Worm (Caenorhabditis elegans) whole organism, late embryonic: ENCODE measurements around the gene F42A6.6.

ENCODE experiments used
- F13H6.1 ChIP-seq: sonication (generic microtip); optimal IDR thresholded peaks from 2 replicates; lab custom pipeline; 2016; ENCODE audit warnings: missing genetic modification characterization, missing compliant biosample characterization
- K02D7.2 ChIP-seq: sonication (generic microtip); optimal IDR thresholded peaks from 2 replicates; lab custom pipeline; 2017; ENCODE audit warnings: mild to moderate bottlenecking, missing genetic modification characterization, missing compliant biosample characterization
- T23F11.4 ChIP-seq: fragments of 200-800 bp; sonication (Bioruptor generic); optimal IDR thresholded peaks from 2 replicates; lab custom pipeline; 2018; ENCODE audit warnings: mild to moderate bottlenecking, missing genetic modification characterization, missing compliant biosample characterization
- ama-1 ChIP-seq: fragments of 150-350 bp; optimal IDR thresholded peaks from 2 replicates; lab custom pipeline; 2014
- ceh-18 ChIP-seq: sonication (generic microtip); optimal IDR thresholded peaks from 2 replicates; lab custom pipeline; 2016; ENCODE audit warnings: missing genetic modification characterization, missing compliant biosample characterization
- ceh-19 ChIP-seq: fragments of 200-800 bp; sonication (Bioruptor generic); optimal IDR thresholded peaks from 2 replicates; lab custom pipeline; 2018; ENCODE audit warnings: mild to moderate bottlenecking, missing genetic modification characterization, missing compliant biosample characterization
- ceh-22 ChIP-seq: sonication (generic microtip); optimal IDR thresholded peaks from 2 replicates; lab custom pipeline; 2017; ENCODE audit warnings: missing biosample characterization, missing genetic modification characterization
- ceh-34 ChIP-seq: sonication (generic microtip); optimal IDR thresholded peaks from 2 replicates; lab custom pipeline; 2016; ENCODE audit warnings: mild to moderate bottlenecking, missing genetic modification characterization, missing compliant biosample characterization
- ceh-48 ChIP-seq: sonication (generic microtip); optimal IDR thresholded peaks from 2 replicates; lab custom pipeline; 2016; ENCODE audit warnings: missing genetic modification characterization, inconsistent platforms, missing compliant biosample characterization
- dve-1 ChIP-seq: sonication (generic microtip); optimal IDR thresholded peaks from 2 replicates; lab custom pipeline; 2017; ENCODE audit warnings: antibody characterized with exemption, mild to moderate bottlenecking, missing genetic modification characterization, missing compliant biosample characterization
- elt-2 ChIP-seq: sonication (generic microtip); optimal IDR thresholded peaks from 2 replicates; lab custom pipeline; 2016; ENCODE audit warnings: missing genetic modification reagents, missing genetic modification characterization, missing compliant biosample characterization
- ets-4 ChIP-seq: sonication (generic microtip); optimal IDR thresholded peaks from 2 replicates; lab custom pipeline; 2016; ENCODE audit warnings: missing genetic modification characterization, missing compliant biosample characterization
- eyg-1 ChIP-seq: sonication (generic microtip); optimal IDR thresholded peaks from 2 replicates; lab custom pipeline; 2016; ENCODE audit warnings: missing genotype, missing genetic modification characterization, missing compliant biosample characterization
- fax-1 ChIP-seq: sonication (generic microtip); optimal IDR thresholded peaks from 2 replicates; lab custom pipeline; 2016; ENCODE audit warnings: missing genotype, missing genetic modification characterization, missing compliant biosample characterization
- fkh-6 ChIP-seq: sonication (generic microtip); optimal IDR thresholded peaks from 2 replicates; lab custom pipeline; 2016; ENCODE audit warnings: missing genetic modification characterization, missing compliant biosample characterization
- hlh-6 ChIP-seq: sonication (generic microtip); optimal IDR thresholded peaks from 2 replicates; lab custom pipeline; 2016; ENCODE audit warnings: missing genotype, missing genetic modification characterization, missing compliant biosample characterization
- lim-6 ChIP-seq: sonication (generic microtip); optimal IDR thresholded peaks from 2 replicates; lab custom pipeline; 2016; ENCODE audit warnings: missing genetic modification characterization, missing compliant biosample characterization
- nfya-1 ChIP-seq: sonication (generic microtip); optimal IDR thresholded peaks from 2 replicates; lab custom pipeline; 2017; ENCODE audit warnings: missing genetic modification characterization, mild to moderate bottlenecking, missing compliant biosample characterization, antibody characterized with exemption, moderate library complexity
- nhr-11 ChIP-seq: fragments of 150-350 bp; optimal IDR thresholded peaks from 2 replicates; lab custom pipeline; 2014; ENCODE audit warnings: missing biosample characterization, missing genetic modification characterization
- npax-4 ChIP-seq: sonication (generic microtip); optimal IDR thresholded peaks from 2 replicates; lab custom pipeline; 2016; ENCODE audit warnings: missing genetic modification characterization, missing compliant biosample characterization
- odd-2 ChIP-seq: sonication (generic microtip); optimal IDR thresholded peaks from 2 replicates; lab custom pipeline; 2017; ENCODE audit warnings: antibody characterized with exemption, mild to moderate bottlenecking, missing genetic modification characterization, missing compliant biosample characterization
- pag-3 ChIP-seq: sonication (generic microtip); optimal IDR thresholded peaks from 2 replicates; lab custom pipeline; 2016; ENCODE audit warnings: missing compliant biosample characterization, missing genetic modification characterization, borderline replicate concordance
- pat-9 ChIP-seq: fragments of 200-800 bp; sonication (Bioruptor generic); optimal IDR thresholded peaks from 2 replicates; lab custom pipeline; 2018; ENCODE audit warnings: mild to moderate bottlenecking, missing genetic modification characterization, moderate library complexity, missing compliant biosample characterization
- pax-1 ChIP-seq: fragments of 150-350 bp; optimal IDR thresholded peaks from 2 replicates; lab custom pipeline; 2014; ENCODE audit warnings: missing biosample characterization, missing genetic modification characterization
- pha-4 ChIP-seq: fragments of 150-350 bp; optimal IDR thresholded peaks from 2 replicates; lab custom pipeline; 2018; ENCODE audit warnings: missing biosample characterization, missing genetic modification reagents, missing genetic modification characterization
- pqm-1 ChIP-seq: sonication (generic microtip); optimal IDR thresholded peaks from 2 replicates; lab custom pipeline; 2016; ENCODE audit warnings: missing genetic modification characterization, missing compliant biosample characterization
- pros-1 ChIP-seq: fragments of 150-350 bp; optimal IDR thresholded peaks from 2 replicates; lab custom pipeline; 2014; ENCODE audit warnings: missing biosample characterization, missing genetic modification reagents, missing genetic modification characterization
- ref-2 ChIP-seq: sonication (generic microtip); optimal IDR thresholded peaks from 2 replicates; lab custom pipeline; 2016; ENCODE audit warnings: missing genetic modification characterization, missing compliant biosample characterization
- sox-2 ChIP-seq: fragments of 200-800 bp; sonication (Bioruptor generic); IDR thresholded peaks from 2 replicates; pipeline ENCODE4 v1.3.6; 2022; ENCODE audit warnings: missing genetic modification reagents, missing genetic modification characterization, missing compliant biosample characterization
- sox-4 ChIP-seq: sonication (generic microtip); optimal IDR thresholded peaks from 2 replicates; lab custom pipeline; 2017; ENCODE audit warnings: mild to moderate bottlenecking, missing genetic modification characterization, inconsistent platforms, missing compliant biosample characterization
- ttx-3 ChIP-seq: sonication (generic microtip); optimal IDR thresholded peaks from 2 replicates; lab custom pipeline; 2016; ENCODE audit warnings: missing genetic modification reagents, missing genetic modification characterization, missing compliant biosample characterization
- unc-3 ChIP-seq, 2 experiments: fragments of 200-800 bp in 1 of 2; sonication (Bioruptor generic) in 1 of 2; sonication (generic microtip) in 1 of 2; conservative IDR thresholded peaks in 1 of 2; optimal IDR thresholded peaks in 1 of 2; 2 replicates each; pipeline versions ENCODE4 v1.3.6 to Lab custom; 2016 to 2022; ENCODE audit warnings: missing compliant biosample characterization in 2 of 2, missing genetic modification characterization in 2 of 2, missing genetic modification reagents in 1 of 2
- unc-42 ChIP-seq: sonication (generic microtip); optimal IDR thresholded peaks from 2 replicates; lab custom pipeline; 2016; ENCODE audit warnings: missing genotype, missing genetic modification characterization, missing compliant biosample characterization
- unc-55 ChIP-seq: sonication (generic microtip); optimal IDR thresholded peaks from 2 replicates; lab custom pipeline; 2017; ENCODE audit warnings: missing biosample characterization, missing genetic modification reagents, missing genetic modification characterization
- ztf-16 ChIP-seq: sonication (generic microtip); optimal IDR thresholded peaks from 2 replicates; lab custom pipeline; 2017; ENCODE audit warnings: missing genetic modification characterization, missing compliant biosample characterization

The F42A6.6 gene

ce11 chrIV:3383203-3383602, 46.5 kb upstream of the F42A6.6 start:
- no peak for TF ChIP-seq sox-4 (tag; lab: Kevin White, UChicago)
- no peak for TF ChIP-seq odd-2

- TF ChIP-seq unc-3 (GFP tag; conservative IDR thresholded peaks at IDR 0.05; lab: Robert Waterston, UW) = no peak
- TF ChIP-seq unc-3 (tag; optimal IDR thresholded peaks at IDR 0.05; lab: Kevin White, UChicago) = no peak
- TF ChIP-seq pax-1 = no peak
- no peak for TF ChIP-seq pag-3 (tag; lab: Kevin White, UChicago)
- TF ChIP-seq nfya-1 (tag; lab: Kevin White, UChicago) = no peak
These were observed 45.8 kb upstream of the F42A6.6 start, which contains the start of gene B0546.3 for ce11 chrIV:3382338-3382907. Gene B0546.3 (minus strand): TSS chrIV:3382841.

ce11 chrIV:3378080-3378804, 41.6 kb upstream of the F42A6.6 start, which contains the start of gene otub-4:
Gene otub-4 (minus strand): TSS chrIV:3378130.
- TF ChIP-seq F13H6.1 = no peak
- no peak for TF ChIP-seq fax-1

ce11 chrIV:3373370-3373769, 36.7 kb upstream of the F42A6.6 start:
- TF ChIP-seq npax-4 (tag; lab: Kevin White, UChicago) = no peak
- no peak for TF ChIP-seq unc-55 (GFP tag; lab: Kevin White, UChicago)
- no peak for TF ChIP-seq ceh-19 (GFP tag; lab: Kevin White, UChicago)
- no peak for TF ChIP-seq K02D7.2 (tag; lab: Kevin White, UChicago)
- TF ChIP-seq pag-3 (tag; lab: Kevin White, UChicago) = no peak
- TF ChIP-seq ceh-22 = no peak
- TF ChIP-seq lim-6 = no peak
- no peak for TF ChIP-seq nhr-11 (tag; lab: Kevin White, UChicago)
- no peak for TF ChIP-seq ztf-16 (tag; lab: Kevin White, UChicago)
- TF ChIP-seq sox-2 (GFP tag; lab: Robert Waterston, UW) = no peak
- no peak for TF ChIP-seq F13H6.1
- TF ChIP-seq ama-1 (lab: Kevin White, UChicago) = no peak
- TF ChIP-seq ttx-3 = no peak
- TF ChIP-seq unc-42 = no peak

ce11 chrIV:3368638-3369247, 32.1 kb upstream of the F42A6.6 start, which contains the start of gene vha-19:
Gene vha-19 (plus strand): TSS chrIV:3369197.
- TF ChIP-seq pha-4 (tag; lab: Kevin White, UChicago) = no peak
- no peak for TF ChIP-seq pros-1 (tag; lab: Kevin White, UChicago)
- TF ChIP-seq ceh-18 (tag; lab: Kevin White, UChicago) = no peak
- peak; percentile 51 for TF ChIP-seq ceh-34 (tag; lab: Kevin White, UChicago)
- TF ChIP-seq dve-1 (tag; lab: Kevin White, UChicago) = no peak
- TF ChIP-seq hlh-6 = no peak
- TF ChIP-seq pqm-1 (tag; lab: Kevin White, UChicago) = no peak
- TF ChIP-seq ets-4 = peak; percentile 14
- no peak for TF ChIP-seq eyg-1 (tag; lab: Kevin White, UChicago)
- TF ChIP-seq ceh-48 (tag; lab: Kevin White, UChicago) = peak; percentile 23
- TF ChIP-seq, all 69 proteins: peak for 3

ce11 chrIV:3363784-3364183, 27.1 kb upstream of the F42A6.6 start:
- no peak for TF ChIP-seq fkh-6 (tag; lab: Kevin White, UChicago)
- no peak for TF ChIP-seq pat-9 (tag; lab: Kevin White, UChicago)
- no peak for TF ChIP-seq eyg-1 (tag; lab: Kevin White, UChicago)
- no peak for TF ChIP-seq sox-2 (GFP tag; lab: Robert Waterston, UW)
- no peak for TF ChIP-seq ref-2
- TF ChIP-seq dve-1 (tag; lab: Kevin White, UChicago) = no peak
- no peak for TF ChIP-seq elt-2
- no peak for TF ChIP-seq ceh-22
- TF ChIP-seq K02D7.2 (tag; lab: Kevin White, UChicago) = no peak
- TF ChIP-seq unc-42 = no peak
- no peak for TF ChIP-seq pax-1
- no peak for TF ChIP-seq T23F11.4 (GFP tag; lab: Kevin White, UChicago)
- TF ChIP-seq pros-1 (tag; lab: Kevin White, UChicago) = no peak
